Fruit fly (Drosophila melanogaster) whole organism, embryonic: Measurements from ENCODE around the gene tweek.

Experiments
- Ada2b ChIP-seq: fragments of 200-800 bp; sonication (Bioruptor generic); IDR thresholded peaks from 2 replicates; pipeline ENCODE4 v1.3.6; 2022; ENCODE audit warnings: missing biosample characterization, missing genetic modification characterization
- BtbVII ChIP-seq: fragments of 200-800 bp; sonication (Bioruptor generic); optimal IDR thresholded peaks from 3 replicates; lab custom pipeline; 2017; ENCODE audit warnings: missing biosample characterization, mild to moderate bottlenecking, missing genetic modification characterization
- CG10267 ChIP-seq: fragments of 200-800 bp; sonication (Bioruptor generic); optimal IDR thresholded peaks from 2 replicates; lab custom pipeline; 2018; ENCODE audit warnings: missing biosample characterization, mild to moderate bottlenecking, missing genetic modification characterization, moderate library complexity
- CG12659 ChIP-seq: fragments of 200-800 bp; sonication (Bioruptor generic); optimal IDR thresholded peaks from 3 replicates; lab custom pipeline; 2017; ENCODE audit warnings: mild to moderate bottlenecking, missing biosample characterization, missing genetic modification reagents, missing genetic modification characterization
- CG13424 ChIP-seq: fragments of 200-800 bp; sonication (Bioruptor generic); optimal IDR thresholded peaks from 2 replicates; lab custom pipeline; 2019; ENCODE audit warnings: missing biosample characterization, mild to moderate bottlenecking, missing genetic modification characterization, moderate library complexity
- CG15696 ChIP-seq: fragments of 200-800 bp; sonication (Bioruptor generic); optimal IDR thresholded peaks from 2 replicates; lab custom pipeline; 2019; ENCODE audit warnings: missing biosample characterization, mild to moderate bottlenecking, missing genetic modification characterization, moderate library complexity
- CG18599 ChIP-seq: fragments of 200-800 bp; sonication (Bioruptor generic); optimal IDR thresholded peaks from 3 replicates; lab custom pipeline; 2017; ENCODE audit warnings: missing biosample characterization, missing genetic modification characterization, mild to moderate bottlenecking, moderate library complexity, missing genetic modification reagents
- CG2116 ChIP-seq: fragments of 200-800 bp; sonication (Bioruptor generic); optimal IDR thresholded peaks from 3 replicates; lab custom pipeline; 2018; ENCODE audit warnings: missing biosample characterization, mild to moderate bottlenecking, missing genetic modification characterization
- CG3281 ChIP-seq: fragments of 200-800 bp; sonication (Bioruptor generic); optimal IDR thresholded peaks from 3 replicates; lab custom pipeline; 2017; ENCODE audit warnings: missing biosample characterization, mild to moderate bottlenecking, missing genetic modification characterization
- CG34376 ChIP-seq: fragments of 200-800 bp; sonication (Bioruptor generic); optimal IDR thresholded peaks from 2 replicates; lab custom pipeline; 2018; ENCODE audit warnings: missing biosample characterization, mild to moderate bottlenecking, missing genetic modification characterization
- CG43689 ChIP-seq: fragments of 200-800 bp; sonication (Bioruptor generic); IDR thresholded peaks from 2 replicates; pipeline ENCODE4 v1.3.6; 2022; ENCODE audit warnings: missing biosample characterization, missing genetic modification characterization
- CG6654 ChIP-seq: fragments of 200-800 bp; sonication (Bioruptor generic); optimal IDR thresholded peaks from 2 replicates; lab custom pipeline; 2017; ENCODE audit warnings: missing biosample characterization, mild to moderate bottlenecking, missing genetic modification characterization
- CG6854 ChIP-seq: fragments of 200-800 bp; sonication (Bioruptor generic); optimal IDR thresholded peaks from 3 replicates; lab custom pipeline; 2017; ENCODE audit warnings: missing biosample characterization, mild to moderate bottlenecking, missing genetic modification characterization
- CG8924 ChIP-seq: fragments of 200-800 bp; optimal IDR thresholded peaks from 3 replicates; lab custom pipeline; 2019; ENCODE audit warnings: missing biosample characterization, mild to moderate bottlenecking, missing genetic modification characterization, moderate library complexity
- CG9437 ChIP-seq: fragments of 200-800 bp; sonication (Bioruptor generic); optimal IDR thresholded peaks from 2 replicates; lab custom pipeline; 2018; ENCODE audit warnings: missing biosample characterization, mild to moderate bottlenecking, missing genetic modification characterization
- CG9797 ChIP-seq: fragments of 200-800 bp; sonication (Bioruptor generic); optimal IDR thresholded peaks from 3 replicates; lab custom pipeline; 2018; ENCODE audit warnings: missing biosample characterization, mild to moderate bottlenecking, missing genetic modification characterization
- CG9876 ChIP-seq: fragments of 200-800 bp; sonication (Bioruptor generic); optimal IDR thresholded peaks from 2 replicates; lab custom pipeline; 2016; ENCODE audit warnings: missing biosample characterization, missing genetic modification characterization
- CG9932 ChIP-seq: fragments of 200-800 bp; sonication (Bioruptor generic); IDR thresholded peaks from 2 replicates; pipeline ENCODE4 v1.3.6; 2022; ENCODE audit warnings: missing biosample characterization, missing genetic modification characterization
- CkIIα-i1 ChIP-seq: fragments of 200-800 bp; sonication (Bioruptor generic); IDR thresholded peaks from 2 replicates; pipeline ENCODE4 v1.3.6; 2022; ENCODE audit warnings: missing biosample characterization, missing genetic modification characterization
- CrebB ChIP-seq: fragments of 200-800 bp; sonication (Bioruptor generic); optimal IDR thresholded peaks from 3 replicates; lab custom pipeline; 2018; ENCODE audit warnings: missing biosample characterization, mild to moderate bottlenecking, missing genetic modification characterization
- Dp ChIP-seq: fragments of 200-800 bp; sonication (Bioruptor generic); optimal IDR thresholded peaks from 2 replicates; lab custom pipeline; 2018; ENCODE audit warnings: missing biosample characterization, mild to moderate bottlenecking, missing genetic modification characterization, moderate library complexity
- E2f2 ChIP-seq: fragments of 200-800 bp; sonication (Bioruptor generic); IDR thresholded peaks from 2 replicates; pipeline ENCODE4 v1.3.6; 2022; ENCODE audit warnings: missing biosample characterization, missing genetic modification characterization
- Eip74EF ChIP-seq, 2 experiments: fragments of 200-800 bp in 1 of 2; fragments of >200 bp in 1 of 2; sonication (Bioruptor generic) in 1 of 2; optimal IDR thresholded peaks; 2 replicates each; lab custom pipeline; 2017 to 2019; ENCODE audit warnings: missing biosample characterization in 2 of 2, missing genetic modification characterization in 2 of 2, mild to moderate bottlenecking in 1 of 2, moderate library complexity in 1 of 2
- Ets65A ChIP-seq: fragments of 200-800 bp; sonication (Bioruptor generic); peaks from one replicate; lab custom pipeline; 2016; ENCODE audit warnings: missing biosample characterization, missing genetic modification characterization
- Fer3 ChIP-seq: fragments of 200-800 bp; sonication (Bioruptor generic); optimal IDR thresholded peaks from 2 replicates; lab custom pipeline; 2018; ENCODE audit warnings: missing biosample characterization, mild to moderate bottlenecking, missing genetic modification characterization, moderate library complexity
- GATAe ChIP-seq: fragments of 200-800 bp; sonication (Bioruptor generic); conservative IDR thresholded peaks from 2 replicates; pipeline ENCODE4 v1.3.6; 2022; ENCODE audit warnings: missing biosample characterization, missing genetic modification characterization
- Hey ChIP-seq: fragments of 200-800 bp; sonication (Bioruptor generic); optimal IDR thresholded peaks from 3 replicates; lab custom pipeline; 2018; ENCODE audit warnings: missing biosample characterization, mild to moderate bottlenecking, missing genetic modification characterization
- HmgZ ChIP-seq: fragments of 200-800 bp; sonication (Bioruptor generic); optimal IDR thresholded peaks from 2 replicates; lab custom pipeline; 2018; ENCODE audit warnings: missing biosample characterization, mild to moderate bottlenecking, missing genetic modification characterization
- Hmr ChIP-seq: fragments of 200-800 bp; sonication (Bioruptor generic); optimal IDR thresholded peaks from 3 replicates; lab custom pipeline; 2017; ENCODE audit warnings: mild to moderate bottlenecking, missing biosample characterization, missing genetic modification reagents, missing genetic modification characterization
- MBD-R2 ChIP-seq: fragments of 200-800 bp; sonication (Bioruptor generic); IDR thresholded peaks from 2 replicates; pipeline ENCODE4 v1.3.6; 2022; ENCODE audit warnings: missing biosample characterization, missing genetic modification characterization
- Mad ChIP-seq: fragments of 200-800 bp; sonication (Bioruptor generic); optimal IDR thresholded peaks from 2 replicates; lab custom pipeline; 2016; ENCODE audit warnings: missing biosample characterization, missing genetic modification characterization
- Sox102F ChIP-seq: fragments of 200-800 bp; sonication (Bioruptor generic); optimal IDR thresholded peaks from 2 replicates; lab custom pipeline; 2018; ENCODE audit warnings: missing biosample characterization, mild to moderate bottlenecking, missing genetic modification characterization, moderate library complexity
- Tbp ChIP-seq: fragments of >200 bp; optimal IDR thresholded peaks from 2 replicates; lab custom pipeline; 2018; ENCODE audit warnings: missing biosample characterization, missing genetic modification characterization
- dysf ChIP-seq: fragments of 200-800 bp; sonication (Bioruptor generic); IDR thresholded peaks from 3 replicates; pipeline ENCODE4 v1.3.6; 2022; ENCODE audit warnings: missing biosample characterization, missing genetic modification characterization
- emc ChIP-seq: fragments of 200-800 bp; sonication (Bioruptor generic); optimal IDR thresholded peaks from 2 replicates; lab custom pipeline; 2016; ENCODE audit warnings: missing biosample characterization, missing genetic modification characterization
- esg ChIP-seq: fragments of 200-800 bp; sonication (Bioruptor generic); conservative IDR thresholded peaks from 2 replicates; pipeline ENCODE4 v1.3.6; 2022; ENCODE audit warnings: missing biosample characterization, missing genetic modification characterization
- exex ChIP-seq: fragments of 200-800 bp; sonication (Bioruptor generic); optimal IDR thresholded peaks from 4 replicates; lab custom pipeline; 2018; ENCODE audit warnings: missing biosample characterization, mild to moderate bottlenecking, missing genetic modification characterization, moderate library complexity
- fu2 ChIP-seq: fragments of 200-800 bp; sonication (Bioruptor generic); optimal IDR thresholded peaks from 2 replicates; lab custom pipeline; 2016; ENCODE audit warnings: missing biosample characterization, missing genetic modification characterization
- gfzf ChIP-seq: fragments of 200-800 bp; sonication (Bioruptor generic); optimal IDR thresholded peaks from 2 replicates; lab custom pipeline; 2016; ENCODE audit warnings: missing biosample characterization, mild to moderate bottlenecking, missing genetic modification characterization, moderate library complexity
- hbn ChIP-seq: fragments of 200-800 bp; sonication (Bioruptor generic); IDR thresholded peaks from 2 replicates; pipeline ENCODE4 v1.3.6; 2022; ENCODE audit warnings: missing biosample characterization, missing genetic modification characterization; ENCODE audit not compliant: partially characterized antibody
- jing ChIP-seq: fragments of 200-800 bp; sonication (Bioruptor generic); optimal IDR thresholded peaks from 2 replicates; lab custom pipeline; 2018; ENCODE audit warnings: missing biosample characterization, mild to moderate bottlenecking, missing genetic modification characterization
- pzg ChIP-seq: fragments of 200-800 bp; sonication (Bioruptor generic); optimal IDR thresholded peaks from 3 replicates; lab custom pipeline; 2018; ENCODE audit warnings: missing biosample characterization, mild to moderate bottlenecking, missing genetic modification characterization, moderate library complexity
- sc ChIP-seq, 3 experiments: fragments of >200 bp in 2 of 3; fragments of 200-800 bp in 1 of 3; sonication (Bioruptor generic) in 1 of 3; optimal IDR thresholded peaks; 2 replicates in 2 of 3; 3 replicates in 1 of 3; lab custom pipeline; 2017; ENCODE audit warnings: mild to moderate bottlenecking in 1 of 3, missing biosample characterization in 1 of 3, missing genetic modification characterization in 1 of 3, missing genetic modification reagents in 1 of 3
- sna ChIP-seq: fragments of 200-800 bp; sonication (Bioruptor generic); IDR thresholded peaks from 2 replicates; pipeline ENCODE4 v1.3.6; 2022; ENCODE audit warnings: missing biosample characterization, missing genetic modification characterization; ENCODE audit not compliant: partially characterized antibody
- stwl ChIP-seq: fragments of 200-800 bp; sonication (Bioruptor generic); optimal IDR thresholded peaks from 3 replicates; lab custom pipeline; 2018; ENCODE audit warnings: missing biosample characterization, mild to moderate bottlenecking, missing genetic modification characterization, moderate library complexity
- vnd ChIP-seq: fragments of 200-800 bp; sonication (Bioruptor generic); IDR thresholded peaks from 3 replicates; pipeline ENCODE4 v1.3.6; 2022; ENCODE audit warnings: missing biosample characterization, missing genetic modification characterization; ENCODE audit not compliant: partially characterized antibody

Gene tweek

DNA sequence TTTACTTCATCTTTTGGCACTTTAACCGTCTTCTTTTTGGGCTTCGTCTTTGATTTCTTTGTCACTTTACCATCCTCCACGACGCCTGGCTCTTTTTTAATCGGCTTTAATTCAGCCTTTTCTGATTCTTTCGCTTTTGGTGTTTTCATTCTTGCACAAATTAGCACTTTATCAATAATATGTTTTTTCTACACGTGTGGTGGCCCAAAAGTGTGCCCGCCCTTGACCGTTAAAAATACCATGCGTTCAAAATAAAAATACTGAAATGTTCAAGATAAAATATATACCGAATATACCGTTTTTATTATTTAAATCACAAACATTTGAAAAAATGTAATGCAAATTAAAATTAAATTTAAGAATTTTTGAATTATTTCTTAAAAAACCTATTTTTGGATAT is 13.7 kb downstream of the tweek start, which contains the start of gene CG12288 (continued):
- no peak for TF ChIP-seq CG12659
- TF ChIP-seq CG2116 (GFP tag; lab: Kevin White, UChicago): no peak
- TF ChIP-seq Eip74EF (GFP tag; optimal IDR thresholded peaks at IDR 0.05; lab: Kevin White, UChicago): no peak
- TF ChIP-seq gfzf (GFP tag; lab: Kevin White, UChicago): peak; percentile 65
- no peak for TF ChIP-seq CG13424 (tag; lab: Kevin White, UChicago)
- peak; percentile 31 for TF ChIP-seq pzg
- TF ChIP-seq CG15696 (tag; lab: Kevin White, UChicago): no peak
- no peak for TF ChIP-seq BtbVII
- TF ChIP-seq hbn (GFP tag; lab: Robert Waterston, UW): no peak

DNA sequence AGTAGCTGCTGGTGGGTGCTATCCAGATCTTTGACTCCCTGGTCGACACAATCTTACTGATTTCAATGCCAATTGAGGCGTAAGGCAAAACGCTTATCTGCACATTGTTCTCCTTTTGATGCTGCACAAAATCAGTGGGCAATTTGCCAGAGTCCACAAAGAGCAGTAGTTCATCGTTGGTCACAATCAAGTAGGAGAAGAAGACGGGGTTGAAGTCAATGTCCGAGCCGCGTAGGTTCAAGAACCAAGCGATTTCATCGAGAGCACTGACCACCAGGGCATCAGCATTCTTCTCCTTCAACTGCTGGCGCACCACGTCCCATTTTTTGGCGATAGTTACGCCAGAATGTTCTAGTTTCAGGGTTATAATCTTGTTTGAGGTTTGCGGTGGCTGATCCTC is 21.0 kb downstream of the tweek start:
- no peak for TF ChIP-seq Ada2b (GFP tag; lab: Robert Waterston, UW)
- TF ChIP-seq CG10267: no peak
- TF ChIP-seq, all 482 proteins: peak for 0

DNA sequence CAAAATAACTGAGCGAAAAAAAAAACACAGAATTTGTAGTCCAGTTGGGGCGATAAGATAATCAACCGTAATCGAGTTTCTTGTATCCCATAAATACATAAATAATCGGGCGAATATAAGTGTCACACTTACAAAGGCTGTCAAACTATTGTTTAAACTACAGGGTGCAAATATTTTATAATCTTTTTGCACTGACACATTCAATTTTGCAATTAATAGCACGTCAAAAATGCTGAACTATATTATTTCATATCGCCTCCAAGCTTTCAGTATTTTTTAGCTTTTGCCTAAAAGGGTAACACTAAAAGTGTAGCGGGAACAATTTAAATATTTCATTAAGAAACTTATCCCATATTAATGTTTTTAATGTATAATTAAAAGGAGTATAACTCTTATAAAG is 21.9 kb downstream of the tweek start, which contains the start of gene ApepP:
TSS of gene ApepP (minus strand) at position 242 of the 400 bp plus-strand sequence.
- peak; percentile 11 for TF ChIP-seq stwl (tag; lab: Kevin White, UChicago)
- no peak for TF ChIP-seq CG43689 (GFP tag; lab: Robert Waterston, UW)
- TF ChIP-seq CrebB (tag; lab: Kevin White, UChicago): peak; percentile 4
- no peak for TF ChIP-seq sc (optimal IDR thresholded peaks at IDR 0.05; lab: Kevin White, UChicago)
- TF ChIP-seq sc (GFP tag; optimal IDR thresholded peaks at IDR 0.05; lab: Kevin White, UChicago): no peak
- TF ChIP-seq MBD-R2 (GFP tag; lab: Robert Waterston, UW): peak; percentile 22; the same call in 1 of the 2 replicates
- TF ChIP-seq vnd: no peak
- TF ChIP-seq gfzf (GFP tag; lab: Kevin White, UChicago): peak; percentile 73
- peak; percentile 82 for TF ChIP-seq E2f2 (GFP tag; lab: Robert Waterston, UW)
- peak; percentile 55 for TF ChIP-seq pzg
- peak; percentile 28 for TF ChIP-seq HmgZ
- TF ChIP-seq CG8924: no peak
- peak; percentile 74 for TF ChIP-seq CG6654 (GFP tag; lab: Kevin White, UChicago)
- TF ChIP-seq sna (GFP tag; lab: Robert Waterston, UW): no peak
- TF ChIP-seq CG9797 (GFP tag; lab: Kevin White, UChicago): peak; percentile 44
- TF ChIP-seq Dp (GFP tag; lab: Kevin White, UChicago): peak; percentile 73
- TF ChIP-seq CG6854 (GFP tag; lab: Kevin White, UChicago): peak; percentile 21
- TF ChIP-seq exex: peak; percentile 83
- TF ChIP-seq GATAe: peak; percentile 34; the same call in 1 of the 2 replicates
- peak; percentile 39 for TF ChIP-seq CG34376 (GFP tag; lab: Kevin White, UChicago)

DNA sequence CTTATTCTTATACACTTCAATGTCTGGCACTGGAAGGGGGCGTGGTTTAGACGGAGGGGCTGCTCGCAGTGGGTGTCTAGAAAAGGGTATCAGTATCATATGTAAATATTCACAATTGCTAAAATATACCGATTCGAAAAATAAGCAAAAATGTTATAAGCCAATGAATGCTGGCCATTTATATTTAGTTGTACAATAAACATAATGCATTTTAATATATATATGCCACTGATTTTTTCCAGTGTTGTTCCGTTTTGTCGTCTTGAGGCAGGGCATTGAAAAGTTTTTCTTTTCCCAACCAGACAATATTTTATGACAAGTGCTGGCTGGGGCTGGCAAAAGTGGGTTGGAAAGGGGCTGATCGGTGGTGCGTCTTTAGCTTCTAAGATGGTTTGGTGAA is 33.5 kb downstream of the tweek start:
- TF ChIP-seq Fer3 (peak; percentile 19), CG18599 (GFP tag; lab: Kevin White, UChicago) (peak; percentile 74), fu2 (GFP tag; lab: Kevin White, UChicago) (no peak), Ets65A (GFP tag; lab: Kevin White, UChicago) (peak; percentile 83), Sox102F (no peak), emc (GFP tag; lab: Kevin White, UChicago) (no peak), CG9876 (GFP tag; lab: Kevin White, UChicago) (no peak), Hmr (GFP tag; lab: Kevin White, UChicago) (peak; percentile 38), jing (GFP tag; lab: Kevin White, UChicago) (no peak), Hey (tag; lab: Kevin White, UChicago) (no peak), esg (GFP tag; lab: Robert Waterston, UW) (0 out of 2 replicates have a peak, but pooled peaks have one; percentile 5), CG9437 (no peak), Mad (GFP tag; lab: Kevin White, UChicago) (no peak), Tbp (no peak), dysf (GFP tag; lab: Robert Waterston, UW) (peak; percentile 42; the same call in 1 of the 3 replicates), CG9932 (no peak), CkIIα-i1 (GFP tag; lab: Robert Waterston, UW) (no peak), CG3281 (GFP tag; lab: Kevin White, UChicago) (peak; percentile 26), CG34376 (GFP tag; lab: Kevin White, UChicago) (no peak)
